Worm (Caenorhabditis elegans) whole organism, L3 larva: ENCODE results near the gene inx-10.

Experiments
- R02D3.7 ChIP-seq: fragments of 150-350 bp; optimal IDR thresholded peaks from 2 replicates; lab custom pipeline; 2014; ENCODE audit warnings: missing biosample characterization, missing genetic modification characterization
- ZK546.5 ChIP-seq: sonication (generic microtip); optimal IDR thresholded peaks from 2 replicates; lab custom pipeline; 2017; ENCODE audit warnings: missing biosample characterization, missing genetic modification characterization
- aly-2 ChIP-seq: fragments of 150-350 bp; optimal IDR thresholded peaks from 2 replicates; lab custom pipeline; 2014; ENCODE audit warnings: missing biosample characterization, missing genetic modification characterization
- ama-1 ChIP-seq: fragments of 150-350 bp; optimal IDR thresholded peaks from 2 replicates; lab custom pipeline; 2018
- ceh-28 ChIP-seq: fragments of 150-350 bp; optimal IDR thresholded peaks from 2 replicates; lab custom pipeline; 2014; ENCODE audit warnings: missing biosample characterization, missing genetic modification reagents, missing genetic modification characterization
- ceh-82 ChIP-seq: fragments of 150-350 bp; optimal IDR thresholded peaks from 2 replicates; lab custom pipeline; 2014; ENCODE audit warnings: missing biosample characterization, missing genetic modification characterization
- ceh-9 ChIP-seq: sonication (generic microtip); optimal IDR thresholded peaks from 2 replicates; lab custom pipeline; 2018; ENCODE audit warnings: missing biosample characterization, missing genetic modification characterization
- daf-12 ChIP-seq: fragments of 150-350 bp; optimal IDR thresholded peaks from 2 replicates; lab custom pipeline; 2014; ENCODE audit warnings: missing biosample characterization, missing genetic modification reagents, missing genetic modification characterization
- egl-27 ChIP-seq: sonication (generic microtip); optimal IDR thresholded peaks from 4 replicates; lab custom pipeline; 2017; ENCODE audit warnings: missing biosample characterization, missing genetic modification reagents, missing genetic modification characterization
- egl-5 ChIP-seq: fragments of 150-350 bp; optimal IDR thresholded peaks from 2 replicates; lab custom pipeline; 2017; ENCODE audit warnings: missing biosample characterization, missing genetic modification reagents, missing genetic modification characterization, inconsistent platforms
- elt-1 ChIP-seq: fragments of 150-350 bp; optimal IDR thresholded peaks from 2 replicates; lab custom pipeline; 2014; ENCODE audit warnings: missing biosample characterization, missing genetic modification characterization
- elt-2 ChIP-seq: sonication (generic microtip); optimal IDR thresholded peaks from 2 replicates; lab custom pipeline; 2016; ENCODE audit warnings: missing genetic modification reagents, mild to moderate bottlenecking, missing genetic modification characterization, missing compliant biosample characterization
- elt-3 ChIP-seq, 3 experiments: fragments of 150-350 bp in 1 of 3; sonication (generic microtip) in 2 of 3; optimal IDR thresholded peaks; 2 replicates in 2 of 3; 4 replicates in 1 of 3; lab custom pipeline; 2014 to 2017; ENCODE audit warnings: missing biosample characterization in 3 of 3, missing genetic modification characterization in 3 of 3
- eor-1 ChIP-seq, 2 experiments: fragments of 150-350 bp; optimal IDR thresholded peaks; 2 replicates each; lab custom pipeline; 2014 to 2018; ENCODE audit warnings: missing biosample characterization in 2 of 2, missing genetic modification characterization in 2 of 2
- fkh-10 ChIP-seq: sonication (generic microtip); optimal IDR thresholded peaks from 2 replicates; lab custom pipeline; 2017; ENCODE audit warnings: missing biosample characterization, missing genetic modification reagents, missing genetic modification characterization
- fkh-2 ChIP-seq: fragments of 150-350 bp; optimal IDR thresholded peaks from 2 replicates; lab custom pipeline; 2014; ENCODE audit warnings: missing biosample characterization, missing genetic modification reagents, missing genetic modification characterization
- fos-1 ChIP-seq: fragments of 150-350 bp; optimal IDR thresholded peaks from 2 replicates; lab custom pipeline; 2014; ENCODE audit warnings: missing biosample characterization, missing genetic modification characterization
- hmg-11 ChIP-seq: sonication (generic microtip); optimal IDR thresholded peaks from 2 replicates; lab custom pipeline; 2016; ENCODE audit warnings: missing genetic modification characterization, missing compliant biosample characterization
- jun-1 ChIP-seq: fragments of 150-350 bp; optimal IDR thresholded peaks from 2 replicates; lab custom pipeline; 2014; ENCODE audit warnings: missing biosample characterization, missing genetic modification reagents, missing genetic modification characterization
- lin-15B ChIP-seq: fragments of 150-350 bp; optimal IDR thresholded peaks from 2 replicates; lab custom pipeline; 2014; ENCODE audit warnings: missing biosample characterization, missing genetic modification characterization
- lin-39 ChIP-seq: fragments of 150-350 bp; optimal IDR thresholded peaks from 2 replicates; lab custom pipeline; 2018; ENCODE audit warnings: missing biosample characterization, missing genetic modification reagents, missing genetic modification characterization
- lsy-12 ChIP-seq: sonication (generic microtip); optimal IDR thresholded peaks from 2 replicates; lab custom pipeline; 2016; ENCODE audit warnings: mild to moderate bottlenecking, missing genetic modification characterization, missing compliant biosample characterization
- mdl-1 ChIP-seq: fragments of 150-350 bp; optimal IDR thresholded peaks from 2 replicates; lab custom pipeline; 2014; ENCODE audit warnings: missing biosample characterization, missing genetic modification characterization
- mml-1 ChIP-seq: fragments of 150-350 bp; sonication (generic microtip); optimal IDR thresholded peaks from 3 replicates; lab custom pipeline; 2014; ENCODE audit warnings: missing biosample characterization, missing genetic modification characterization
- nhr-12 ChIP-seq: fragments of 150-350 bp; optimal IDR thresholded peaks from 2 replicates; lab custom pipeline; 2014; ENCODE audit warnings: missing biosample characterization, missing genetic modification characterization
- nhr-23 ChIP-seq: fragments of 150-350 bp; optimal IDR thresholded peaks from 2 replicates; lab custom pipeline; 2014; ENCODE audit warnings: missing biosample characterization, missing genetic modification reagents, missing genetic modification characterization
- nhr-28 ChIP-seq: fragments of 150-350 bp; optimal IDR thresholded peaks from 2 replicates; lab custom pipeline; 2014; ENCODE audit warnings: missing biosample characterization, missing genetic modification characterization
- nhr-43 ChIP-seq: sonication (generic microtip); optimal IDR thresholded peaks from 2 replicates; lab custom pipeline; 2016; ENCODE audit warnings: mild to moderate bottlenecking, missing genetic modification characterization, missing compliant biosample characterization; ENCODE audit not compliant: poor library complexity, severe bottlenecking
- nhr-67 ChIP-seq: fragments of 150-350 bp; optimal IDR thresholded peaks from 2 replicates; lab custom pipeline; 2014; ENCODE audit warnings: missing biosample characterization, missing genetic modification characterization
- nhr-76 ChIP-seq: fragments of 150-350 bp; sonication (generic microtip); optimal IDR thresholded peaks from 5 replicates; lab custom pipeline; 2014; ENCODE audit warnings: missing biosample characterization, missing genetic modification characterization
- nhr-77 ChIP-seq: fragments of 150-350 bp; optimal IDR thresholded peaks from 2 replicates; lab custom pipeline; 2014; ENCODE audit warnings: missing biosample characterization, missing genetic modification characterization
- pha-4 ChIP-seq: fragments of 150-350 bp; optimal IDR thresholded peaks from 2 replicates; lab custom pipeline; 2014; ENCODE audit warnings: missing biosample characterization, missing genetic modification reagents, missing genetic modification characterization
- pqm-1 ChIP-seq: fragments of 150-350 bp; optimal IDR thresholded peaks from 2 replicates; lab custom pipeline; 2017; ENCODE audit warnings: missing biosample characterization, missing genetic modification characterization, inconsistent platforms
- sea-2 ChIP-seq: fragments of 150-350 bp; sonication (generic microtip); optimal IDR thresholded peaks from 4 replicates; lab custom pipeline; 2014; ENCODE audit warnings: missing biosample characterization, missing genetic modification reagents, missing genetic modification characterization
- skn-1 ChIP-seq: fragments of 150-350 bp; optimal IDR thresholded peaks from 2 replicates; lab custom pipeline; 2014; ENCODE audit warnings: missing biosample characterization, missing genetic modification characterization
- snpc-4 ChIP-seq: fragments of 150-350 bp; optimal IDR thresholded peaks from 2 replicates; lab custom pipeline; 2014; ENCODE audit warnings: missing biosample characterization, missing genetic modification characterization
- unc-39 ChIP-seq: sonication (generic microtip); optimal IDR thresholded peaks from 4 replicates; lab custom pipeline; 2017; ENCODE audit warnings: missing biosample characterization, missing genetic modification characterization
- zag-1 ChIP-seq: fragments of 150-350 bp; optimal IDR thresholded peaks from 2 replicates; lab custom pipeline; 2014; ENCODE audit warnings: missing biosample characterization, missing genetic modification characterization
- ztf-11 ChIP-seq: fragments of 150-350 bp; optimal IDR thresholded peaks from 2 replicates; lab custom pipeline; 2014; ENCODE audit warnings: missing biosample characterization, missing genetic modification characterization
- ztf-4 ChIP-seq: fragments of 150-350 bp; optimal IDR thresholded peaks from 2 replicates; lab custom pipeline; 2014; ENCODE audit warnings: missing biosample characterization, missing genetic modification characterization

The inx-10 gene

ce11 chrV:9207377-9207776, at the start of gene inx-10:
Gene inx-10 (minus strand): TSS chrV:9207477.
- TF ChIP-seq egl-5 (tag; lab: Kevin White, UChicago) (no peak), fos-1 (tag; lab: Kevin White, UChicago) (no peak), daf-12 (tag; lab: Kevin White, UChicago) (no peak), nhr-76 (tag; lab: Kevin White, UChicago) (no peak), pha-4 (tag; lab: Kevin White, UChicago) (peak; percentile 59), ztf-11 (tag; lab: Kevin White, UChicago) (no peak), egl-27 (tag; lab: Kevin White, UChicago) (no peak)

- TF ChIP-seq fkh-2 (tag; lab: Kevin White, UChicago) (no peak), R02D3.7 (tag; lab: Kevin White, UChicago) (no peak), nhr-43 (tag; lab: Kevin White, UChicago) (no peak), zag-1 (tag; lab: Kevin White, UChicago) (no peak), elt-3 (tag; optimal IDR thresholded peaks at IDR 0.05; lab: Kevin White, UChicago) (no peak), pha-4 (tag; lab: Kevin White, UChicago) (peak; percentile 79), ceh-28 (tag; lab: Kevin White, UChicago) (no peak), nhr-77 (no peak), aly-2 (tag; lab: Kevin White, UChicago) (no peak), fkh-10 (GFP tag; lab: Kevin White, UChicago) (no peak), ztf-11 (tag; lab: Kevin White, UChicago) (no peak), eor-1 (tag; optimal IDR thresholded peaks at IDR 0.05; lab: Kevin White, UChicago) (no peak), fos-1 (tag; lab: Kevin White, UChicago) (no peak), ZK546.5 (tag; lab: Kevin White, UChicago) (no peak), jun-1 (tag; lab: Kevin White, UChicago) (no peak), hmg-11 (tag; lab: Kevin White, UChicago) (no peak), sea-2 (no peak), pqm-1 (tag; lab: Kevin White, UChicago) (peak; percentile 85), daf-12 (tag; lab: Kevin White, UChicago) (no peak), elt-2 (peak; percentile 92), egl-5 (tag; lab: Kevin White, UChicago) (no peak), nhr-12 (tag; lab: Kevin White, UChicago) (no peak)
Measured at ce11 chrV:9255480-9255879, 48.2 kb upstream of the inx-10 start.

DNA sequence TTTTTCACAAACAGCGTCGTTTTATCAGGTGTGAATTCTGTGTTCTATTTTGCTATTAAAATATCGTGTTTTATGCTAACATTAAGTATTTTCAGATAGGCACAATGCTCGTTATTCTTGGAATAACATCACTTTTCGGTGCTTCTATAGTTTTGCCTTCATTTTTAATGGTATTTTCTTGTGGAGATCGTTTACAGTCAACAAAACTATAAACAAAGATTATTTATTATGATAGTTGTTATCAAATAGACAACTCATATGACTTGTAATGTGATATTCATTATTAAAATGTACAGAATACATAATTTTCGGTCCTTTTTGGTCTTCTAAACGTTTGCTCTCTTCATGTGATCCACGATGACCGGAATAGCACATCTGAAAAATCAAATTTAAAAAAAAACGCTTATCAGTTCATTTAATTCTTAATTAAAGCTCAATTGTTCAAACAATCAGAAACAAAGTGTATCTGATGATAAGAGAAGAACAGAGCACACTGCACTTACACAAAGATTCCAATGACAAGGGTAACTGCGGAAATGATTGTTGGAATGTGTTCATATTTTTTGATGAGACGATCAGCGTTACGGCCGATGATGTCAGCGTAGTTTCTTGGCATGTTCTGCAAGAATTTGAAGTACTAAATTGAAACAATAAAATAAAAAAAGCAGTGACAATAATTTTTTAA, 46.9 kb upstream of the inx-10 start, which contains the start of gene F07C3.9:
Gene F07C3.9, minus strand, starts transcription at position 635 of the 685 bp plus-strand sequence.
- TF ChIP-seq nhr-23 (no peak), nhr-12 (tag; lab: Kevin White, UChicago) (no peak), pqm-1 (tag; lab: Kevin White, UChicago) (peak; percentile 95), sea-2 (no peak), unc-39 (tag; lab: Kevin White, UChicago) (no peak), nhr-28 (no peak), eor-1 (tag; optimal IDR thresholded peaks at IDR 0.05; lab: Kevin White, UChicago) (no peak), lin-39 (tag; lab: Kevin White, UChicago) (no peak), lin-15B (no peak), hmg-11 (tag; lab: Kevin White, UChicago) (no peak), fos-1 (tag; lab: Kevin White, UChicago) (no peak), ceh-82 (no peak), mdl-1 (no peak), snpc-4 (tag; lab: Kevin White, UChicago) (no peak), skn-1 (tag; lab: Kevin White, UChicago) (no peak), nhr-67 (tag; lab: Kevin White, UChicago) (no peak), ceh-9 (no peak), ama-1 (lab: Kevin White, UChicago) (no peak), elt-1 (no peak), ztf-4 (no peak), pha-4 (tag; lab: Kevin White, UChicago) (peak; percentile 60), lsy-12 (tag; lab: Kevin White, UChicago) (no peak), mml-1 (tag; lab: Kevin White, UChicago) (no peak), elt-2 (peak; percentile 87)
